Fruit fly (Drosophila melanogaster) whole organism, embryonic: ENCODE results near the gene CG13309.
A peak's percentile ranks its signal among the peaks of the same experiment; 100 is the strongest.

Experiments
- Ada2b ChIP-seq: fragments of 200-800 bp; sonication (Bioruptor generic); IDR thresholded peaks from 2 replicates; pipeline ENCODE4 v1.3.6; 2022; ENCODE audit warnings: missing biosample characterization, missing genetic modification characterization
- Adf1 ChIP-seq: fragments of 200-800 bp; sonication (Bioruptor generic); IDR thresholded peaks from 2 replicates; pipeline ENCODE4 v1.3.6; 2022; ENCODE audit warnings: missing biosample characterization, missing genetic modification characterization
- Antp ChIP-seq: fragments of 200-800 bp; sonication (Bioruptor generic); optimal IDR thresholded peaks from 3 replicates; lab custom pipeline; 2016; ENCODE audit warnings: missing biosample characterization, missing genetic modification characterization
- CG1233 ChIP-seq: fragments of 200-800 bp; sonication (Bioruptor generic); optimal IDR thresholded peaks from 4 replicates; lab custom pipeline; 2018; ENCODE audit warnings: missing biosample characterization, mild to moderate bottlenecking, missing genetic modification characterization
- CG13775 ChIP-seq: fragments of 200-800 bp; sonication (Bioruptor generic); optimal IDR thresholded peaks from 3 replicates; lab custom pipeline; 2017; ENCODE audit warnings: missing biosample characterization, mild to moderate bottlenecking, missing genetic modification characterization
- CG14441 ChIP-seq: fragments of 200-800 bp; sonication (Bioruptor generic); IDR thresholded peaks from 2 replicates; pipeline ENCODE4 v1.3.6; 2022; ENCODE audit warnings: missing biosample characterization, missing genetic modification characterization
- CG14667 ChIP-seq: fragments of 200-800 bp; sonication (Bioruptor generic); IDR thresholded peaks from 2 replicates; pipeline ENCODE4 v1.3.6; 2022; ENCODE audit warnings: missing biosample characterization, missing genetic modification characterization
- CG15073 ChIP-seq: fragments of 200-800 bp; sonication (Bioruptor generic); optimal IDR thresholded peaks from 2 replicates; lab custom pipeline; 2016; ENCODE audit warnings: missing biosample characterization, missing genetic modification characterization
- CG15269 ChIP-seq: fragments of 200-800 bp; sonication (Bioruptor generic); optimal IDR thresholded peaks from 2 replicates; lab custom pipeline; 2018; ENCODE audit warnings: missing biosample characterization, mild to moderate bottlenecking, missing genetic modification characterization, moderate library complexity
- CG17361 ChIP-seq: fragments of 200-800 bp; sonication (Bioruptor generic); IDR thresholded peaks from 3 replicates; pipeline ENCODE4 v1.3.6; 2022; ENCODE audit warnings: missing biosample characterization, missing genetic modification characterization
- CG17568 ChIP-seq: fragments of 200-800 bp; sonication (Bioruptor generic); optimal IDR thresholded peaks from 2 replicates; lab custom pipeline; 2018; ENCODE audit warnings: missing biosample characterization, mild to moderate bottlenecking, missing genetic modification characterization, moderate library complexity
- CG18476 ChIP-seq: fragments of 200-800 bp; sonication (Bioruptor generic); optimal IDR thresholded peaks from 2 replicates; lab custom pipeline; 2016; ENCODE audit warnings: missing biosample characterization, mild to moderate bottlenecking, missing genetic modification characterization
- CG18764 ChIP-seq: fragments of 200-800 bp; sonication (Bioruptor generic); optimal IDR thresholded peaks from 3 replicates; lab custom pipeline; 2016; ENCODE audit warnings: missing biosample characterization, missing genetic modification characterization
- CG2712 ChIP-seq: fragments of 200-800 bp; optimal IDR thresholded peaks from 3 replicates; lab custom pipeline; 2019; ENCODE audit warnings: missing biosample characterization, mild to moderate bottlenecking, missing genetic modification characterization, moderate library complexity
- CG31365 ChIP-seq: fragments of 200-800 bp; sonication (Bioruptor generic); optimal IDR thresholded peaks from 2 replicates; lab custom pipeline; 2018; ENCODE audit warnings: missing biosample characterization, mild to moderate bottlenecking, missing genetic modification characterization
- CG7357 ChIP-seq: fragments of 200-800 bp; sonication (Bioruptor generic); IDR thresholded peaks from 3 replicates; pipeline ENCODE4 v1.3.6; 2022; ENCODE audit warnings: missing biosample characterization, missing genetic modification characterization
- CG7556 ChIP-seq: fragments of 200-800 bp; sonication (Bioruptor generic); optimal IDR thresholded peaks from 2 replicates; lab custom pipeline; 2017; ENCODE audit warnings: missing biosample characterization, mild to moderate bottlenecking, missing genetic modification characterization
- CG7963 ChIP-seq: fragments of 200-800 bp; sonication (Bioruptor generic); IDR thresholded peaks from 3 replicates; pipeline ENCODE4 v1.3.6; 2022; ENCODE audit warnings: missing biosample characterization, missing genetic modification characterization; ENCODE audit not compliant: partially characterized antibody
- CG8388 ChIP-seq: fragments of 200-800 bp; sonication (Bioruptor generic); optimal IDR thresholded peaks from 2 replicates; lab custom pipeline; 2019; ENCODE audit warnings: missing biosample characterization, mild to moderate bottlenecking, missing genetic modification characterization, moderate library complexity
- Camta ChIP-seq: fragments of 200-800 bp; sonication (Bioruptor generic); optimal IDR thresholded peaks from 2 replicates; lab custom pipeline; 2016; ENCODE audit warnings: missing biosample characterization, missing genetic modification characterization
- CoRest ChIP-seq: fragments of 200-800 bp; sonication (Bioruptor generic); optimal IDR thresholded peaks from 3 replicates; lab custom pipeline; 2018; ENCODE audit warnings: missing biosample characterization, mild to moderate bottlenecking, missing genetic modification characterization, moderate library complexity
- D19B ChIP-seq: fragments of 200-800 bp; sonication (Bioruptor generic); optimal IDR thresholded peaks from 2 replicates; lab custom pipeline; 2017; ENCODE audit warnings: missing biosample characterization, mild to moderate bottlenecking, missing genetic modification characterization
- Dad ChIP-seq: fragments of 200-800 bp; sonication (Bioruptor generic); optimal IDR thresholded peaks from 3 replicates; lab custom pipeline; 2016; ENCODE audit warnings: missing biosample characterization, missing genetic modification characterization
- Dip3 ChIP-seq: fragments of 200-800 bp; sonication (Bioruptor generic); optimal IDR thresholded peaks from 3 replicates; lab custom pipeline; 2016; ENCODE audit warnings: missing biosample characterization, missing genetic modification characterization
- Dll ChIP-seq: fragments of 200-800 bp; sonication (Bioruptor generic); IDR thresholded peaks from 4 replicates; pipeline ENCODE4 v1.3.6; 2022; ENCODE audit warnings: missing biosample characterization, missing genetic modification characterization; ENCODE audit not compliant: partially characterized antibody
- Ets97D ChIP-seq: fragments of 200-800 bp; sonication (Bioruptor generic); optimal IDR thresholded peaks from 3 replicates; lab custom pipeline; 2016; ENCODE audit warnings: missing biosample characterization, missing genetic modification characterization
- HHEX ChIP-seq: fragments of 200-800 bp; sonication (Bioruptor generic); optimal IDR thresholded peaks from 3 replicates; lab custom pipeline; 2017; ENCODE audit warnings: missing biosample characterization, mild to moderate bottlenecking, missing genetic modification characterization, missing genetic modification reagents
- Hand ChIP-seq: fragments of 200-800 bp; sonication (Bioruptor generic); optimal IDR thresholded peaks from 2 replicates; lab custom pipeline; 2017; ENCODE audit warnings: mild to moderate bottlenecking, missing biosample characterization, missing genetic modification reagents, missing genetic modification characterization
- Ptx1 ChIP-seq: fragments of 200-800 bp; sonication (Bioruptor generic); IDR thresholded peaks from 2 replicates; pipeline ENCODE4 v1.3.6; 2022; ENCODE audit warnings: missing biosample characterization, missing genetic modification characterization
- Side ChIP-seq: fragments of 200-800 bp; sonication (Bioruptor generic); optimal IDR thresholded peaks from 2 replicates; lab custom pipeline; 2016; ENCODE audit warnings: missing biosample characterization, missing genetic modification characterization
- Six4 ChIP-seq: fragments of 200-800 bp; sonication (Bioruptor generic); optimal IDR thresholded peaks from 2 replicates; lab custom pipeline; 2016; ENCODE audit warnings: missing biosample characterization, missing genetic modification characterization
- Usf ChIP-seq: fragments of 200-800 bp; sonication (Bioruptor generic); optimal IDR thresholded peaks from 2 replicates; lab custom pipeline; 2017; ENCODE audit warnings: missing genotype, missing biosample characterization, missing genetic modification characterization
- caup ChIP-seq: fragments of 200-800 bp; sonication (Bioruptor generic); optimal IDR thresholded peaks from 3 replicates; lab custom pipeline; 2017; ENCODE audit warnings: missing biosample characterization, mild to moderate bottlenecking, missing genetic modification characterization, moderate library complexity; ENCODE audit not compliant: severe bottlenecking
- cwo ChIP-seq: fragments of 200-800 bp; sonication (Bioruptor generic); optimal IDR thresholded peaks from 3 replicates; lab custom pipeline; 2017; ENCODE audit warnings: missing biosample characterization, missing genetic modification characterization, mild to moderate bottlenecking, moderate library complexity, missing genetic modification reagents
- dmrt99B ChIP-seq: fragments of 200-800 bp; sonication (Bioruptor generic); optimal IDR thresholded peaks from 2 replicates; lab custom pipeline; 2018; ENCODE audit warnings: missing biosample characterization, mild to moderate bottlenecking, missing genetic modification characterization, moderate library complexity
- dpn ChIP-seq, 2 experiments: fragments of 200-800 bp; sonication (Bioruptor generic); optimal IDR thresholded peaks; 3 replicates each; lab custom pipeline; 2016; ENCODE audit warnings: missing biosample characterization in 2 of 2, missing genetic modification characterization in 2 of 2
- ems ChIP-seq: fragments of 200-800 bp; sonication (Bioruptor generic); optimal IDR thresholded peaks from 3 replicates; lab custom pipeline; 2016; ENCODE audit warnings: missing biosample characterization, missing genetic modification characterization
- grau ChIP-seq: fragments of 200-800 bp; optimal IDR thresholded peaks from 3 replicates; lab custom pipeline; 2019; ENCODE audit warnings: missing biosample characterization, mild to moderate bottlenecking, missing genetic modification characterization, moderate library complexity
- lmd ChIP-seq: fragments of 200-800 bp; sonication (Bioruptor generic); IDR thresholded peaks from 2 replicates; pipeline ENCODE4 v1.3.6; 2022; ENCODE audit warnings: missing biosample characterization, missing genetic modification characterization
- nau ChIP-seq: fragments of 200-800 bp; sonication (Bioruptor generic); optimal IDR thresholded peaks from 3 replicates; lab custom pipeline; 2017; ENCODE audit warnings: missing biosample characterization, mild to moderate bottlenecking, missing genetic modification characterization, missing genetic modification reagents
- nom ChIP-seq: fragments of 200-800 bp; sonication (Bioruptor generic); optimal IDR thresholded peaks from 2 replicates; lab custom pipeline; 2017; ENCODE audit warnings: missing biosample characterization, missing genetic modification characterization, mild to moderate bottlenecking, moderate library complexity, missing genetic modification reagents
- org-1 ChIP-seq: fragments of 200-800 bp; sonication (Bioruptor generic); optimal IDR thresholded peaks from 2 replicates; lab custom pipeline; 2017; ENCODE audit warnings: missing biosample characterization, missing genetic modification characterization
- row ChIP-seq: fragments of 200-800 bp; sonication (Bioruptor generic); IDR thresholded peaks from 3 replicates; pipeline ENCODE4 v1.3.6; 2022; ENCODE audit warnings: missing biosample characterization, missing genetic modification characterization
- sens ChIP-seq: fragments of 200-800 bp; sonication (Bioruptor generic); peaks from one replicate; lab custom pipeline; 2016; ENCODE audit warnings: missing biosample characterization, missing genetic modification characterization
- slbo ChIP-seq: fragments of 200-800 bp; sonication (Bioruptor generic); IDR thresholded peaks from 2 replicates; pipeline ENCODE4 v1.3.6; 2022; ENCODE audit warnings: missing biosample characterization, missing genetic modification characterization
- sob ChIP-seq: fragments of 200-800 bp; sonication (Bioruptor generic); IDR thresholded peaks from 2 replicates; pipeline ENCODE4 v1.3.6; 2022; ENCODE audit warnings: missing biosample characterization, missing genetic modification characterization
- tio ChIP-seq: fragments of 200-800 bp; sonication (Bioruptor generic); optimal IDR thresholded peaks from 2 replicates; lab custom pipeline; 2017; ENCODE audit warnings: missing biosample characterization, missing genetic modification characterization, inconsistent platforms
- trh ChIP-seq: fragments of 200-800 bp; sonication (Bioruptor generic); optimal IDR thresholded peaks from 2 replicates; lab custom pipeline; 2016; ENCODE audit warnings: missing biosample characterization, missing genetic modification characterization
- tx ChIP-seq: fragments of 200-800 bp; sonication (Bioruptor generic); optimal IDR thresholded peaks from 2 replicates; lab custom pipeline; 2016; ENCODE audit warnings: missing biosample characterization, missing genetic modification characterization
- wdn ChIP-seq: fragments of 200-800 bp; sonication (Bioruptor generic); IDR thresholded peaks from 2 replicates; pipeline ENCODE4 v1.3.6; 2022; ENCODE audit warnings: missing biosample characterization, missing genetic modification characterization
- zfh2 ChIP-seq: fragments of 200-800 bp; sonication (Bioruptor generic); optimal IDR thresholded peaks from 2 replicates; lab custom pipeline; 2016; ENCODE audit warnings: missing biosample characterization, missing genetic modification characterization

The CG13309 gene

dm6 chr3L:8767876-8768275 lies 42.3 kb upstream of the CG13309 start (continued):
- TF ChIP-seq CG14441 (GFP tag; lab: Robert Waterston, UW) (peak; percentile 38; the same call in 1 of the 2 replicates), Dip3 (GFP tag; lab: Kevin White, UChicago) (peak; percentile 46), CG18476 (GFP tag; lab: Kevin White, UChicago) (peak; percentile 24), slbo (GFP tag; lab: Robert Waterston, UW) (peak; percentile 70), grau (peak; percentile 62), Ada2b (peak; percentile 14; the same call in 1 of the 2 replicates), dmrt99B (tag; lab: Kevin White, UChicago) (peak; percentile 42), row (peak; percentile 70), zfh2 (GFP tag; lab: Kevin White, UChicago) (peak; percentile 72), wdn (GFP tag; lab: Robert Waterston, UW) (no peak), Six4 (GFP tag; lab: Kevin White, UChicago) (no peak), ems (GFP tag; lab: Kevin White, UChicago) (peak; percentile 5), Usf (GFP tag; lab: Kevin White, UChicago) (peak; percentile 27), CG7556 (peak; percentile 64), nom (GFP tag; lab: Kevin White, UChicago) (peak; percentile 2), caup (GFP tag; lab: Kevin White, UChicago) (peak; percentile 37), CG7357 (GFP tag; lab: Robert Waterston, UW) (0 out of 3 replicates have a peak, but pooled peaks have one; percentile 15), CG15269 (tag; lab: Kevin White, UChicago) (peak; percentile 69), org-1 (GFP tag; lab: Kevin White, UChicago) (peak; percentile 42), CG18764 (no peak), D19B (GFP tag; lab: Kevin White, UChicago) (peak; percentile 11), CG7963 (GFP tag; lab: Robert Waterston, UW) (no peak), nau (peak; percentile 25), CG8388 (GFP tag; lab: Kevin White, UChicago) (peak; percentile 74), CoRest (peak; percentile 67), Antp (peak; percentile 31), Ptx1 (peak; percentile 54; the same call in 1 of the 2 replicates), CG15073 (GFP tag; lab: Kevin White, UChicago) (no peak), tx (GFP tag; lab: Kevin White, UChicago) (peak; percentile 10), cwo (GFP tag; lab: Kevin White, UChicago) (peak; percentile 58), HHEX (GFP tag; lab: Kevin White, UChicago) (peak; percentile 54), sens (peak; percentile 72), CG2712 (tag; lab: Kevin White, UChicago) (peak; percentile 19), Hand (peak; percentile 39), CG13775 (GFP tag; lab: Kevin White, UChicago) (peak; percentile 50), CG17568 (GFP tag; lab: Kevin White, UChicago) (no peak), CG14667 (GFP tag; lab: Robert Waterston, UW) (peak; percentile 8; the same call in 1 of the 2 replicates), sob (GFP tag; lab: Robert Waterston, UW) (0 out of 2 replicates have a peak, but pooled peaks have one; percentile 14), tio (GFP tag; lab: Kevin White, UChicago) (peak; percentile 37), CG31365 (tag; lab: Kevin White, UChicago) (no peak), CG17361 (GFP tag; lab: Robert Waterston, UW) (peak; percentile 45; the same call in 2 of the 3 replicates), Ets97D (GFP tag; lab: Kevin White, UChicago) (no peak), dpn (GFP tag; optimal IDR thresholded peaks at IDR 0.05; lab: Kevin White, UChicago) (peak in 1 of 2 experiments; percentile 23), Side (GFP tag; lab: Kevin White, UChicago) (peak; percentile 32), Dad (GFP tag; lab: Kevin White, UChicago) (peak; percentile 11), Dll (GFP tag; lab: Robert Waterston, UW) (no peak), CG1233 (peak; percentile 47), Adf1 (peak; percentile 59), lmd (GFP tag; lab: Robert Waterston, UW) (peak; percentile 70), trh (GFP tag; lab: Kevin White, UChicago) (peak; percentile 18), Camta (peak; percentile 4)
